Fruit fly (Drosophila melanogaster) whole organism, embryonic: Measurements from ENCODE around the gene SPARC.

Source experiments
- B-H1 ChIP-seq: fragments of 200-800 bp; sonication (Bioruptor generic); IDR thresholded peaks from 3 replicates; pipeline ENCODE4 v1.3.6; 2022; ENCODE audit warnings: missing biosample characterization, missing genetic modification characterization
- B-H2 ChIP-seq: fragments of 200-800 bp; sonication (Bioruptor generic); optimal IDR thresholded peaks from 2 replicates; lab custom pipeline; 2018; ENCODE audit warnings: missing biosample characterization, mild to moderate bottlenecking, missing genetic modification characterization
- Bgb ChIP-seq: fragments of 200-800 bp; sonication (Bioruptor generic); IDR thresholded peaks from 2 replicates; pipeline ENCODE4 v1.3.6; 2022; ENCODE audit warnings: missing biosample characterization, missing genetic modification characterization; ENCODE audit not compliant: partially characterized antibody
- Bteb2 ChIP-seq: fragments of 200-800 bp; sonication (Bioruptor generic); optimal IDR thresholded peaks from 2 replicates; lab custom pipeline; 2016; ENCODE audit warnings: missing biosample characterization, missing genetic modification characterization
- CG1024 ChIP-seq: fragments of 200-800 bp; sonication (Bioruptor generic); IDR thresholded peaks from 2 replicates; pipeline ENCODE4 v1.3.6; 2022; ENCODE audit warnings: missing biosample characterization, missing genetic modification characterization
- CG10654 ChIP-seq: fragments of 200-800 bp; sonication (Bioruptor generic); optimal IDR thresholded peaks from 2 replicates; lab custom pipeline; 2016; ENCODE audit warnings: missing biosample characterization, missing genetic modification characterization
- CG10979 ChIP-seq: fragments of 200-800 bp; sonication (Bioruptor generic); optimal IDR thresholded peaks from 2 replicates; lab custom pipeline; 2018; ENCODE audit warnings: missing biosample characterization, mild to moderate bottlenecking, missing genetic modification characterization, moderate library complexity
- CG11456 ChIP-seq: fragments of 200-800 bp; sonication (Bioruptor generic); IDR thresholded peaks from 3 replicates; pipeline ENCODE4 v1.3.6; 2022; ENCODE audit warnings: missing biosample characterization, missing genetic modification characterization
- CG12299 ChIP-seq: fragments of 200-800 bp; sonication (Bioruptor generic); optimal IDR thresholded peaks from 2 replicates; lab custom pipeline; 2018; ENCODE audit warnings: missing biosample characterization, mild to moderate bottlenecking, missing genetic modification characterization
- CG13775 ChIP-seq: fragments of 200-800 bp; sonication (Bioruptor generic); optimal IDR thresholded peaks from 3 replicates; lab custom pipeline; 2017; ENCODE audit warnings: missing biosample characterization, mild to moderate bottlenecking, missing genetic modification characterization
- CG15269 ChIP-seq: fragments of 200-800 bp; sonication (Bioruptor generic); optimal IDR thresholded peaks from 2 replicates; lab custom pipeline; 2018; ENCODE audit warnings: missing biosample characterization, mild to moderate bottlenecking, missing genetic modification characterization, moderate library complexity
- CG16863 ChIP-seq: fragments of 200-800 bp; sonication (Bioruptor generic); optimal IDR thresholded peaks from 3 replicates; lab custom pipeline; 2016; ENCODE audit warnings: missing biosample characterization, missing genetic modification characterization
- CG17829 ChIP-seq: fragments of 200-800 bp; optimal IDR thresholded peaks from 2 replicates; lab custom pipeline; 2019; ENCODE audit warnings: missing biosample characterization, mild to moderate bottlenecking, missing genetic modification characterization, moderate library complexity
- CG2129 ChIP-seq: fragments of 200-800 bp; sonication (Bioruptor generic); IDR thresholded peaks from 2 replicates; pipeline ENCODE4 v1.3.6; 2022; ENCODE audit warnings: missing biosample characterization, missing genetic modification characterization; ENCODE audit not compliant: partially characterized antibody
- CG34224 ChIP-seq: fragments of 200-800 bp; sonication (Bioruptor generic); IDR thresholded peaks from 3 replicates; pipeline ENCODE4 v1.3.6; 2022; ENCODE audit warnings: missing biosample characterization, missing genetic modification characterization; ENCODE audit not compliant: partially characterized antibody
- CG4328 ChIP-seq: fragments of 200-800 bp; sonication (Bioruptor generic); optimal IDR thresholded peaks from 3 replicates; lab custom pipeline; 2017; ENCODE audit warnings: missing biosample characterization, missing genetic modification reagents, missing genetic modification characterization
- CG5953 ChIP-seq: fragments of 200-800 bp; sonication (Bioruptor generic); IDR thresholded peaks from 2 replicates; pipeline ENCODE4 v1.3.6; 2022; ENCODE audit warnings: missing biosample characterization, missing genetic modification characterization
- CG8281 ChIP-seq: fragments of 200-800 bp; sonication (Bioruptor generic); optimal IDR thresholded peaks from 2 replicates; lab custom pipeline; 2018; ENCODE audit warnings: missing biosample characterization, mild to moderate bottlenecking, missing genetic modification characterization, moderate library complexity
- Dfd ChIP-seq, 2 experiments: fragments of >200 bp; optimal IDR thresholded peaks; 2 replicates each; lab custom pipeline; 2017; ENCODE audit warnings: missing biosample characterization in 2 of 2, missing genetic modification characterization in 2 of 2
- ERR ChIP-seq: fragments of 200-800 bp; sonication (Bioruptor generic); optimal IDR thresholded peaks from 2 replicates; lab custom pipeline; 2016; ENCODE audit warnings: missing biosample characterization, missing genetic modification characterization
- Gug ChIP-seq: fragments of 200-800 bp; sonication (Bioruptor generic); IDR thresholded peaks from 4 replicates; pipeline ENCODE4 v1.3.6; 2022; ENCODE audit warnings: missing biosample characterization, missing genetic modification characterization
- HLHmδ ChIP-seq: fragments of 200-800 bp; sonication (Bioruptor generic); optimal IDR thresholded peaks from 2 replicates; lab custom pipeline; 2018; ENCODE audit warnings: missing biosample characterization, mild to moderate bottlenecking, missing genetic modification characterization, moderate library complexity
- Hmr ChIP-seq: fragments of 200-800 bp; sonication (Bioruptor generic); optimal IDR thresholded peaks from 3 replicates; lab custom pipeline; 2017; ENCODE audit warnings: mild to moderate bottlenecking, missing biosample characterization, missing genetic modification reagents, missing genetic modification characterization
- NFAT ChIP-seq: fragments of 200-800 bp; sonication (Bioruptor generic); IDR thresholded peaks from 2 replicates; pipeline ENCODE4 v1.3.6; 2022; ENCODE audit warnings: missing biosample characterization, missing genetic modification characterization
- NfI ChIP-seq: fragments of 200-800 bp; sonication (Bioruptor generic); optimal IDR thresholded peaks from 3 replicates; lab custom pipeline; 2018; ENCODE audit warnings: missing biosample characterization, mild to moderate bottlenecking, missing genetic modification characterization, moderate library complexity
- Sox102F ChIP-seq: fragments of 200-800 bp; sonication (Bioruptor generic); optimal IDR thresholded peaks from 2 replicates; lab custom pipeline; 2018; ENCODE audit warnings: missing biosample characterization, mild to moderate bottlenecking, missing genetic modification characterization, moderate library complexity
- Sry-β ChIP-seq: fragments of 200-800 bp; sonication (Bioruptor generic); optimal IDR thresholded peaks from 2 replicates; lab custom pipeline; 2018; ENCODE audit warnings: missing biosample characterization, mild to moderate bottlenecking, missing genetic modification characterization, moderate library complexity
- Ssrp ChIP-seq: fragments of 200-800 bp; sonication (Bioruptor generic); optimal IDR thresholded peaks from 2 replicates; lab custom pipeline; 2018; ENCODE audit warnings: missing biosample characterization, mild to moderate bottlenecking, missing genetic modification characterization, moderate library complexity
- bcd ChIP-seq: fragments of 200-800 bp; sonication (Bioruptor generic); optimal IDR thresholded peaks from 2 replicates; lab custom pipeline; 2017; ENCODE audit warnings: missing biosample characterization, mild to moderate bottlenecking, missing genetic modification characterization
- ci ChIP-seq: fragments of 200-800 bp; sonication (Bioruptor generic); IDR thresholded peaks from 3 replicates; pipeline ENCODE4 v1.3.6; 2022; ENCODE audit warnings: missing biosample characterization, missing genetic modification characterization
- danr ChIP-seq: fragments of 200-800 bp; sonication (Bioruptor generic); IDR thresholded peaks from 2 replicates; pipeline ENCODE4 v1.3.6; 2022; ENCODE audit warnings: missing biosample characterization, missing genetic modification characterization
- emc ChIP-seq: fragments of 200-800 bp; sonication (Bioruptor generic); optimal IDR thresholded peaks from 2 replicates; lab custom pipeline; 2016; ENCODE audit warnings: missing biosample characterization, missing genetic modification characterization
- eve ChIP-seq, 2 experiments: fragments of >200 bp; optimal IDR thresholded peaks; 2 replicates each; lab custom pipeline; 2017; ENCODE audit warnings: missing biosample characterization in 2 of 2, missing genetic modification characterization in 2 of 2
- gce ChIP-seq: fragments of 200-800 bp; sonication (Bioruptor generic); IDR thresholded peaks from 3 replicates; pipeline ENCODE4 v1.3.6; 2022; ENCODE audit warnings: missing biosample characterization, missing genetic modification characterization
- gfzf ChIP-seq: fragments of 200-800 bp; sonication (Bioruptor generic); optimal IDR thresholded peaks from 2 replicates; lab custom pipeline; 2016; ENCODE audit warnings: missing biosample characterization, mild to moderate bottlenecking, missing genetic modification characterization, moderate library complexity
- her ChIP-seq: fragments of 200-800 bp; sonication (Bioruptor generic); optimal IDR thresholded peaks from 2 replicates; lab custom pipeline; 2016; ENCODE audit warnings: missing biosample characterization, missing genetic modification characterization
- lbe ChIP-seq: fragments of 200-800 bp; sonication (Bioruptor generic); optimal IDR thresholded peaks from 2 replicates; lab custom pipeline; 2016; ENCODE audit warnings: missing biosample characterization, mild to moderate bottlenecking, missing genetic modification characterization
- lmd ChIP-seq: fragments of 200-800 bp; sonication (Bioruptor generic); IDR thresholded peaks from 2 replicates; pipeline ENCODE4 v1.3.6; 2022; ENCODE audit warnings: missing biosample characterization, missing genetic modification characterization
- lov ChIP-seq, 2 experiments: fragments of 200-800 bp in 1 of 2; fragments of >200 bp in 1 of 2; sonication (Bioruptor generic) in 1 of 2; IDR thresholded peaks in 1 of 2; optimal IDR thresholded peaks in 1 of 2; 2 replicates in 1 of 2; 3 replicates in 1 of 2; pipeline versions ENCODE4 v1.3.6 to Lab custom; 2017 to 2022; ENCODE audit warnings: missing biosample characterization in 1 of 2, missing genetic modification characterization in 1 of 2
- peb ChIP-seq: fragments of 200-800 bp; sonication (Bioruptor generic); IDR thresholded peaks from 2 replicates; pipeline ENCODE4 v1.3.6; 2022; ENCODE audit warnings: missing biosample characterization, missing genetic modification characterization
- prd ChIP-seq, 3 experiments: fragments of >200 bp in 2 of 3; fragments of 200-800 bp in 1 of 3; sonication (Bioruptor generic) in 1 of 3; optimal IDR thresholded peaks in 2 of 3; IDR thresholded peaks in 1 of 3; 2 replicates in 2 of 3; 3 replicates in 1 of 3; pipeline versions ENCODE4 v1.3.6 to Lab custom; 2017 to 2022; ENCODE audit warnings: missing biosample characterization in 1 of 3, missing genetic modification characterization in 1 of 3
- psq ChIP-seq: fragments of 200-800 bp; sonication (Bioruptor generic); optimal IDR thresholded peaks from 2 replicates; lab custom pipeline; 2017; ENCODE audit warnings: missing biosample characterization, missing genetic modification characterization
- repo ChIP-seq: fragments of 200-800 bp; sonication (Bioruptor generic); optimal IDR thresholded peaks from 2 replicates; lab custom pipeline; 2016; ENCODE audit warnings: missing biosample characterization, missing genetic modification characterization
- sima ChIP-seq: fragments of 200-800 bp; sonication (Bioruptor generic); optimal IDR thresholded peaks from 2 replicates; lab custom pipeline; 2016; ENCODE audit warnings: missing biosample characterization, missing genetic modification characterization
- sqz ChIP-seq: fragments of 200-800 bp; sonication (Bioruptor generic); optimal IDR thresholded peaks from 3 replicates; lab custom pipeline; 2018; ENCODE audit warnings: missing biosample characterization, mild to moderate bottlenecking, missing genetic modification characterization
- stwl ChIP-seq: fragments of 200-800 bp; sonication (Bioruptor generic); optimal IDR thresholded peaks from 3 replicates; lab custom pipeline; 2018; ENCODE audit warnings: missing biosample characterization, mild to moderate bottlenecking, missing genetic modification characterization, moderate library complexity
- tna ChIP-seq: fragments of 200-800 bp; sonication (Bioruptor generic); IDR thresholded peaks from 2 replicates; pipeline ENCODE4 v1.3.6; 2022; ENCODE audit warnings: missing biosample characterization, missing genetic modification characterization; ENCODE audit not compliant: partially characterized antibody
- unc-4 ChIP-seq: fragments of 200-800 bp; sonication (Bioruptor generic); IDR thresholded peaks from 2 replicates; pipeline ENCODE4 v1.3.6; 2022; ENCODE audit warnings: missing biosample characterization, missing genetic modification characterization; ENCODE audit not compliant: partially characterized antibody
- wek ChIP-seq: fragments of 200-800 bp; sonication (Bioruptor generic); optimal IDR thresholded peaks from 3 replicates; lab custom pipeline; 2018; ENCODE audit warnings: missing biosample characterization, mild to moderate bottlenecking, missing genetic modification characterization, moderate library complexity
- zfh2 ChIP-seq: fragments of 200-800 bp; sonication (Bioruptor generic); optimal IDR thresholded peaks from 2 replicates; lab custom pipeline; 2016; ENCODE audit warnings: missing biosample characterization, missing genetic modification characterization

Gene SPARC

dm6 chr3R:26899982-26900381, 28.2 kb upstream of the SPARC start (continued):
- no peak for TF ChIP-seq CG4328 (GFP tag; lab: Kevin White, UChicago)
- no peak for TF ChIP-seq lbe (GFP tag; lab: Kevin White, UChicago)
- no peak for TF ChIP-seq zfh2 (GFP tag; lab: Kevin White, UChicago)
- peak; percentile 36; the same call in 2 of the 4 replicates for TF ChIP-seq Gug (GFP tag; lab: Robert Waterston, UW)
- TF ChIP-seq bcd (GFP tag; lab: Kevin White, UChicago): no peak
- no peak for TF ChIP-seq CG2129 (GFP tag; lab: Robert Waterston, UW)
- no peak for TF ChIP-seq repo (GFP tag; lab: Kevin White, UChicago)
- peak; percentile 55 for TF ChIP-seq lmd (GFP tag; lab: Robert Waterston, UW)
- 0 out of 3 replicates have a peak, but pooled peaks have one; percentile 47 for TF ChIP-seq CG11456
- no peak for TF ChIP-seq ERR (GFP tag; lab: Kevin White, UChicago)
- TF ChIP-seq Sry-β: no peak
- TF ChIP-seq CG5953 (GFP tag; lab: Robert Waterston, UW): no peak
- TF ChIP-seq unc-4 (GFP tag; lab: Robert Waterston, UW): no peak
- TF ChIP-seq wek (GFP tag; lab: Kevin White, UChicago): no peak
- TF ChIP-seq ci (GFP tag; lab: Robert Waterston, UW): peak; percentile 86
- no peak for TF ChIP-seq NFAT (GFP tag; lab: Robert Waterston, UW)
- TF ChIP-seq Bgb (GFP tag; lab: Robert Waterston, UW): no peak
- no peak for TF ChIP-seq her (GFP tag; lab: Kevin White, UChicago)
- TF ChIP-seq CG10654: peak; percentile 8
- no peak for TF ChIP-seq sima
- TF ChIP-seq B-H1 (GFP tag; lab: Robert Waterston, UW): peak; percentile 35; the same call in 1 of the 3 replicates
- no peak for TF ChIP-seq CG34224
- no peak for TF ChIP-seq peb (GFP tag; lab: Robert Waterston, UW)
- no peak for TF ChIP-seq psq (GFP tag; lab: Kevin White, UChicago)
- TF ChIP-seq CG15269: peak; percentile 25
- TF ChIP-seq gfzf (GFP tag; lab: Kevin White, UChicago): no peak
- peak; percentile 59 for TF ChIP-seq CG10979
- no peak for TF ChIP-seq CG1024 (GFP tag; lab: Robert Waterston, UW)
- TF ChIP-seq CG16863 (GFP tag; lab: Kevin White, UChicago): no peak
- no peak for TF ChIP-seq CG8281 (tag; lab: Kevin White, UChicago)
- TF ChIP-seq tna: no peak
- peak; percentile 55 for TF ChIP-seq Ssrp
- TF ChIP-seq Dfd (GFP tag; optimal IDR thresholded peaks at IDR 0.05; lab: Kevin White, UChicago): no peak
- no peak for TF ChIP-seq sqz (GFP tag; lab: Kevin White, UChicago)
- TF ChIP-seq Bteb2 (GFP tag; lab: Kevin White, UChicago): no peak
- peak in 1 of 2 experiments; percentile 71 for TF ChIP-seq eve (GFP tag; optimal IDR thresholded peaks at IDR 0.05; lab: Kevin White, UChicago)
- TF ChIP-seq gce (GFP tag; lab: Robert Waterston, UW): 0 out of 3 replicates have a peak, but pooled peaks have one; percentile 18
- no peak for TF ChIP-seq B-H2 (GFP tag; lab: Kevin White, UChicago)
- TF ChIP-seq CG17829 (tag; lab: Kevin White, UChicago): peak; percentile 30
- no peak for TF ChIP-seq prd (optimal IDR thresholded peaks at IDR 0.05; lab: Kevin White, UChicago)
- peak; percentile 69; the same call in 2 of the 3 replicates for TF ChIP-seq prd (GFP tag; IDR thresholded peaks at IDR 0.05; lab: Robert Waterston, UW)
- TF ChIP-seq Sox102F (GFP tag; lab: Kevin White, UChicago): peak; percentile 78
- no peak for TF ChIP-seq Hmr (GFP tag; lab: Kevin White, UChicago)
- no peak for TF ChIP-seq stwl
- TF ChIP-seq CG12299 (tag; lab: Kevin White, UChicago): no peak
- TF ChIP-seq CG13775 (GFP tag; lab: Kevin White, UChicago): no peak
- TF ChIP-seq danr (GFP tag; lab: Robert Waterston, UW): no peak
- TF ChIP-seq NfI (GFP tag; lab: Kevin White, UChicago): peak; percentile 2
- no peak for TF ChIP-seq HLHmδ
- no peak for TF ChIP-seq lov (optimal IDR thresholded peaks at IDR 0.05; lab: Kevin White, UChicago)
- TF ChIP-seq lov (GFP tag; IDR thresholded peaks at IDR 0.05; lab: Robert Waterston, UW): peak; percentile 67; the same call in 1 of the 3 replicates
- no peak for TF ChIP-seq emc (GFP tag; lab: Kevin White, UChicago)
